Worm (Caenorhabditis elegans) whole organism, young adult: ENCODE results near the gene F57C7.4.

Experiments used
- F22D6.2 ChIP-seq: sonication (generic microtip); optimal IDR thresholded peaks from 2 replicates; lab custom pipeline; 2016; ENCODE audit warnings: mild to moderate bottlenecking, missing genetic modification characterization, missing compliant biosample characterization
- die-1 ChIP-seq: sonication (generic microtip); optimal IDR thresholded peaks from 2 replicates; lab custom pipeline; 2016; ENCODE audit warnings: missing genotype, mild to moderate bottlenecking, missing genetic modification characterization, missing compliant biosample characterization
- nfya-1 ChIP-seq: sonication (generic microtip); optimal IDR thresholded peaks from 2 replicates; lab custom pipeline; 2017; ENCODE audit warnings: antibody characterized with exemption, missing compliant biosample characterization, missing genetic modification characterization, borderline replicate concordance; ENCODE audit not compliant: insufficient read depth
- sdz-38 ChIP-seq: sonication (generic microtip); optimal IDR thresholded peaks from 2 replicates; lab custom pipeline; 2016; ENCODE audit warnings: missing genotype, missing genetic modification characterization, missing compliant biosample characterization
- snpc-1.3 ChIP-seq: sonication (generic microtip); optimal IDR thresholded peaks from 2 replicates; lab custom pipeline; 2017; ENCODE audit warnings: missing genetic modification characterization, mild to moderate bottlenecking, missing compliant biosample characterization, antibody characterized with exemption, moderate library complexity, missing genotype, missing genetic modification reagents; ENCODE audit not compliant: insufficient read depth
- unc-62 ChIP-seq: fragments of 150-350 bp; optimal IDR thresholded peaks from 2 replicates; lab custom pipeline; 2014; ENCODE audit warnings: missing biosample characterization, missing genetic modification reagents, missing genetic modification characterization
- zfh-2 ChIP-seq: fragments of 200-800 bp; sonication (Bioruptor generic); conservative IDR thresholded peaks from 2 replicates; pipeline ENCODE4 v1.3.6; 2022; ENCODE audit warnings: missing genetic modification reagents, missing genetic modification characterization, missing compliant biosample characterization

- TF ChIP-seq zfh-2, result peak; percentile 100
- peak; percentile 28 for TF ChIP-seq unc-62 (GFP tag; lab: Kevin White, UChicago)
- TF ChIP-seq die-1 (tag; lab: Kevin White, UChicago), result peak; percentile 79
- no peak for TF ChIP-seq sdz-38
- TF ChIP-seq snpc-1.3 (tag; lab: Kevin White, UChicago), result no peak
- peak; percentile 50 for TF ChIP-seq F22D6.2 (tag; lab: Kevin White, UChicago)
- no peak for TF ChIP-seq nfya-1 (tag; lab: Kevin White, UChicago)
Observed at ce11 chrX:10568385-10569149, 20.8 kb downstream of the F57C7.4 start.
